Fruit fly (Drosophila melanogaster): ENCODE results near the gene Akh.

The Akh gene

dm6 chr3L:4169957-4170651 lies 28.8 kb downstream of the Akh start, which contains the start of gene Ero1L (continued):
- TF ChIP-seq CG12219 (GFP tag; optimal IDR thresholded peaks at IDR 0.05), result no peak
- peak; percentile 73 for TF ChIP-seq CG14710 (tag; optimal IDR thresholded peaks at IDR 0.05)
- TF ChIP-seq YL-1 (GFP tag; optimal IDR thresholded peaks at IDR 0.05), result peak; percentile 81
- TF ChIP-seq oc (tag; optimal IDR thresholded peaks at IDR 0.05), result no peak
- no peak for TF ChIP-seq CG14667 (GFP tag; IDR thresholded peaks at IDR 0.05)
- no peak for TF ChIP-seq fd64A (GFP tag; optimal IDR thresholded peaks at IDR 0.05)
- TF ChIP-seq CG12744 (GFP tag; optimal IDR thresholded peaks at IDR 0.05), result no peak
- no peak for TF ChIP-seq CG31388 (GFP tag; optimal IDR thresholded peaks at IDR 0.05)
- peak in 1 of 3 experiments; percentile 24 for TF ChIP-seq Stat92E (GFP tag; optimal IDR thresholded peaks at IDR 0.05)
- TF ChIP-seq CG10654 (GFP tag; optimal IDR thresholded peaks at IDR 0.05), result no peak
- no peak for TF ChIP-seq CG12769 (tag; optimal IDR thresholded peaks at IDR 0.05)
- TF ChIP-seq ssp (GFP tag; IDR thresholded peaks at IDR 0.05), result no peak
- TF ChIP-seq CG17829 (tag; optimal IDR thresholded peaks at IDR 0.05), result peak; percentile 52
- peak; percentile 29 for TF ChIP-seq CG10979 (tag; optimal IDR thresholded peaks at IDR 0.05)
- no peak for TF ChIP-seq CG32772 (GFP tag; IDR thresholded peaks at IDR 0.05)
- no peak for TF ChIP-seq CG13624 (GFP tag; optimal IDR thresholded peaks at IDR 0.05)
- no peak for TF ChIP-seq CG5180 (GFP tag; optimal IDR thresholded peaks at IDR 0.05)
- TF ChIP-seq CG4328 (GFP tag; optimal IDR thresholded peaks at IDR 0.05), result no peak
- TF ChIP-seq HmgZ (tag; optimal IDR thresholded peaks at IDR 0.05), result peak; percentile 2
- no peak for TF ChIP-seq pb (GFP tag; optimal IDR thresholded peaks at IDR 0.05)
- no peak for TF ChIP-seq HHEX (GFP tag; optimal IDR thresholded peaks at IDR 0.05)
- no peak for TF ChIP-seq CG9609 (GFP tag; optimal IDR thresholded peaks at IDR 0.05)
- TF ChIP-seq Spps (tag; optimal IDR thresholded peaks at IDR 0.05), result no peak
- TF ChIP-seq otp (GFP tag; IDR thresholded peaks at IDR 0.05), result peak; percentile 30; the same call in 1 of the 3 replicates
- peak; percentile 42 for TF ChIP-seq D19A (tag; optimal IDR thresholded peaks at IDR 0.05)
- no peak for TF ChIP-seq bsh (GFP tag; optimal IDR thresholded peaks at IDR 0.05)
- TF ChIP-seq CG10959 (GFP tag; IDR thresholded peaks at IDR 0.05), result no peak
- TF ChIP-seq dm (GFP tag; optimal IDR thresholded peaks at IDR 0.05), result no peak
- no peak for TF ChIP-seq CG6813 (GFP tag; optimal IDR thresholded peaks at IDR 0.05)
- no peak for TF ChIP-seq Bteb2 (GFP tag; optimal IDR thresholded peaks at IDR 0.05)
- peak; percentile 33 for TF ChIP-seq CG7271 (tag; optimal IDR thresholded peaks at IDR 0.05)
- TF ChIP-seq CG32532 (GFP tag; IDR thresholded peaks at IDR 0.05), result peak; percentile 23; the same call in 1 of the 2 replicates
- peak; percentile 49 for TF ChIP-seq CG2712 (tag; optimal IDR thresholded peaks at IDR 0.05)
- no peak for TF ChIP-seq CG10209 (GFP tag; optimal IDR thresholded peaks at IDR 0.05)
- 0 out of 3 replicates have a peak, but pooled peaks have one; percentile 11 for TF ChIP-seq HLH4C (GFP tag; IDR thresholded peaks at IDR 0.05; ENCODE audit: partially characterized antibody)
- peak; percentile 27; the same call in 1 of the 2 replicates for TF ChIP-seq Xrp1 (GFP tag; IDR thresholded peaks at IDR 0.05)
- TF ChIP-seq CG17186 (GFP tag; optimal IDR thresholded peaks at IDR 0.05), result peak; percentile 21
- no peak for TF ChIP-seq Mrtf (GFP tag; IDR thresholded peaks at IDR 0.05)
- no peak for TF ChIP-seq Gug (GFP tag; IDR thresholded peaks at IDR 0.05)
- no peak for TF ChIP-seq CG5245 (GFP tag; optimal IDR thresholded peaks at IDR 0.05)
- no peak for TF ChIP-seq trh (GFP tag; optimal IDR thresholded peaks at IDR 0.05)
- TF ChIP-seq CG4282 (GFP tag; optimal IDR thresholded peaks at IDR 0.05), result no peak
- no peak for TF ChIP-seq CG31224 (GFP tag; IDR thresholded peaks at IDR 0.05)
- peak; percentile 65 for TF ChIP-seq CG4360 (GFP tag; IDR thresholded peaks at IDR 0.05)
- TF ChIP-seq ro (GFP tag; IDR thresholded peaks at IDR 0.05), result no peak
- TF ChIP-seq CG10462 (GFP tag; optimal IDR thresholded peaks at IDR 0.05), result no peak
- TF ChIP-seq Vsx1 (GFP tag; optimal IDR thresholded peaks at IDR 0.05), result no peak
- TF ChIP-seq Nf-YC (tag; optimal IDR thresholded peaks at IDR 0.05), result peak; percentile 60
- TF ChIP-seq Hand (GFP tag; optimal IDR thresholded peaks at IDR 0.05), result no peak

All from whole organism, embryonic.